Worm (Caenorhabditis elegans): ENCODE measurements around the gene F31D4.2.

- no peak for TF ChIP-seq him-1 (tag; optimal IDR thresholded peaks at IDR 0.05)
- TF ChIP-seq W03F9.2 (tag; optimal IDR thresholded peaks at IDR 0.05) = no peak
Observed at ce11 chrV:20820033-20820432, 25.3 kb downstream of the F31D4.2 start, which contains the start of gene T03D8.6.
